Fruit fly (Drosophila melanogaster) whole organism, embryonic: ENCODE data around the gene CG42554.
A peak's percentile ranks its signal among the peaks of the same experiment; 100 is the strongest.

Experiments used
- Antp ChIP-seq: fragments of 200-800 bp; sonication (Bioruptor generic); optimal IDR thresholded peaks from 3 replicates; lab custom pipeline; 2016; ENCODE audit warnings: missing biosample characterization, missing genetic modification characterization
- Atf-2 ChIP-seq: fragments of 200-800 bp; sonication (Bioruptor generic); optimal IDR thresholded peaks from 2 replicates; lab custom pipeline; 2016; ENCODE audit warnings: missing biosample characterization, missing genetic modification characterization
- Atf6 ChIP-seq: fragments of 200-800 bp; sonication (Bioruptor generic); IDR thresholded peaks from 2 replicates; pipeline ENCODE4 v1.3.6; 2022; ENCODE audit warnings: missing biosample characterization, missing genetic modification characterization
- CG10462 ChIP-seq: fragments of 200-800 bp; sonication (Bioruptor generic); optimal IDR thresholded peaks from 2 replicates; lab custom pipeline; 2016; ENCODE audit warnings: missing biosample characterization, missing genetic modification characterization
- CG10654 ChIP-seq: fragments of 200-800 bp; sonication (Bioruptor generic); optimal IDR thresholded peaks from 2 replicates; lab custom pipeline; 2016; ENCODE audit warnings: missing biosample characterization, missing genetic modification characterization
- CG12071 ChIP-seq: fragments of 200-800 bp; sonication (Bioruptor generic); optimal IDR thresholded peaks from 3 replicates; lab custom pipeline; 2018; ENCODE audit warnings: missing biosample characterization, mild to moderate bottlenecking, missing genetic modification characterization
- CG12155 ChIP-seq: fragments of 200-800 bp; sonication (Bioruptor generic); optimal IDR thresholded peaks from 3 replicates; lab custom pipeline; 2016; ENCODE audit warnings: missing biosample characterization, missing genetic modification characterization
- CG1233 ChIP-seq: fragments of 200-800 bp; sonication (Bioruptor generic); optimal IDR thresholded peaks from 4 replicates; lab custom pipeline; 2018; ENCODE audit warnings: missing biosample characterization, mild to moderate bottlenecking, missing genetic modification characterization
- CG15011 ChIP-seq: fragments of 200-800 bp; sonication (Bioruptor generic); optimal IDR thresholded peaks from 3 replicates; lab custom pipeline; 2018; ENCODE audit warnings: missing biosample characterization, mild to moderate bottlenecking, missing genetic modification characterization
- CG15514 ChIP-seq: fragments of 200-800 bp; sonication (Bioruptor generic); optimal IDR thresholded peaks from 3 replicates; lab custom pipeline; 2017; ENCODE audit warnings: missing biosample characterization, missing genetic modification characterization, mild to moderate bottlenecking, moderate library complexity, missing genetic modification reagents
- CG15601 ChIP-seq: fragments of 200-800 bp; sonication (Bioruptor generic); optimal IDR thresholded peaks from 3 replicates; lab custom pipeline; 2019; ENCODE audit warnings: missing biosample characterization, mild to moderate bottlenecking, missing genetic modification characterization, moderate library complexity
- CG17186 ChIP-seq: fragments of 200-800 bp; sonication (Bioruptor generic); optimal IDR thresholded peaks from 3 replicates; lab custom pipeline; 2017; ENCODE audit warnings: missing biosample characterization, missing genetic modification reagents, missing genetic modification characterization
- CG17361 ChIP-seq: fragments of 200-800 bp; sonication (Bioruptor generic); IDR thresholded peaks from 3 replicates; pipeline ENCODE4 v1.3.6; 2022; ENCODE audit warnings: missing biosample characterization, missing genetic modification characterization
- CG17385 ChIP-seq: fragments of 200-800 bp; sonication (Bioruptor generic); optimal IDR thresholded peaks from 3 replicates; lab custom pipeline; 2018; ENCODE audit warnings: missing biosample characterization, mild to moderate bottlenecking, missing genetic modification characterization
- CG17802 ChIP-seq: fragments of 200-800 bp; sonication (Bioruptor generic); optimal IDR thresholded peaks from 2 replicates; lab custom pipeline; 2018; ENCODE audit warnings: missing biosample characterization, mild to moderate bottlenecking, missing genetic modification characterization, moderate library complexity
- CG18599 ChIP-seq: fragments of 200-800 bp; sonication (Bioruptor generic); optimal IDR thresholded peaks from 3 replicates; lab custom pipeline; 2017; ENCODE audit warnings: missing biosample characterization, missing genetic modification characterization, mild to moderate bottlenecking, moderate library complexity, missing genetic modification reagents
- CG32532 ChIP-seq: fragments of 200-800 bp; sonication (Bioruptor generic); IDR thresholded peaks from 2 replicates; pipeline ENCODE4 v1.3.6; 2022; ENCODE audit warnings: missing biosample characterization, missing genetic modification characterization
- CG4360 ChIP-seq: fragments of 200-800 bp; sonication (Bioruptor generic); IDR thresholded peaks from 2 replicates; pipeline ENCODE4 v1.3.6; 2022; ENCODE audit warnings: missing biosample characterization, missing genetic modification characterization
- CG7556 ChIP-seq: fragments of 200-800 bp; sonication (Bioruptor generic); optimal IDR thresholded peaks from 2 replicates; lab custom pipeline; 2017; ENCODE audit warnings: missing biosample characterization, mild to moderate bottlenecking, missing genetic modification characterization
- CG8944 ChIP-seq: fragments of 200-800 bp; sonication (Bioruptor generic); optimal IDR thresholded peaks from 3 replicates; lab custom pipeline; 2016; ENCODE audit warnings: missing biosample characterization, missing genetic modification characterization
- CG9215 ChIP-seq: fragments of 200-800 bp; sonication (Bioruptor generic); IDR thresholded peaks from 2 replicates; pipeline ENCODE4 v1.3.6; 2022; ENCODE audit warnings: missing biosample characterization, missing genetic modification characterization
- CHES-1-like ChIP-seq: fragments of 200-800 bp; sonication (Bioruptor generic); optimal IDR thresholded peaks from 2 replicates; lab custom pipeline; 2016; ENCODE audit warnings: missing biosample characterization, missing genetic modification characterization
- Dbx ChIP-seq: fragments of 200-800 bp; sonication (Bioruptor generic); IDR thresholded peaks from 3 replicates; pipeline ENCODE4 v1.3.6; 2022; ENCODE audit warnings: missing biosample characterization, missing genetic modification characterization
- Dip3 ChIP-seq: fragments of 200-800 bp; sonication (Bioruptor generic); optimal IDR thresholded peaks from 3 replicates; lab custom pipeline; 2016; ENCODE audit warnings: missing biosample characterization, missing genetic modification characterization
- E2f2 ChIP-seq: fragments of 200-800 bp; sonication (Bioruptor generic); IDR thresholded peaks from 2 replicates; pipeline ENCODE4 v1.3.6; 2022; ENCODE audit warnings: missing biosample characterization, missing genetic modification characterization
- Ets65A ChIP-seq: fragments of 200-800 bp; sonication (Bioruptor generic); peaks from one replicate; lab custom pipeline; 2016; ENCODE audit warnings: missing biosample characterization, missing genetic modification characterization
- Hr3 ChIP-seq: fragments of 200-800 bp; sonication (Bioruptor generic); optimal IDR thresholded peaks from 3 replicates; lab custom pipeline; 2016; ENCODE audit warnings: missing biosample characterization, missing genetic modification characterization
- MBD-R2 ChIP-seq: fragments of 200-800 bp; sonication (Bioruptor generic); IDR thresholded peaks from 2 replicates; pipeline ENCODE4 v1.3.6; 2022; ENCODE audit warnings: missing biosample characterization, missing genetic modification characterization
- Sry-δ ChIP-seq: fragments of 200-800 bp; sonication (Bioruptor generic); optimal IDR thresholded peaks from 2 replicates; lab custom pipeline; 2016; ENCODE audit warnings: missing biosample characterization, missing genetic modification characterization
- YL-1 ChIP-seq: fragments of 200-800 bp; sonication (Bioruptor generic); optimal IDR thresholded peaks from 3 replicates; lab custom pipeline; 2017; ENCODE audit warnings: missing biosample characterization, mild to moderate bottlenecking, missing genetic modification characterization
- ase ChIP-seq: fragments of 200-800 bp; sonication (Bioruptor generic); IDR thresholded peaks from 3 replicates; pipeline ENCODE4 v1.3.6; 2022; ENCODE audit warnings: missing biosample characterization, missing genetic modification characterization
- chif ChIP-seq, 2 experiments: fragments of 200-800 bp; sonication (Bioruptor generic); optimal IDR thresholded peaks; 3 replicates each; lab custom pipeline; 2016; ENCODE audit warnings: missing biosample characterization in 2 of 2, missing genetic modification characterization in 2 of 2
- chinmo ChIP-seq: fragments of 200-800 bp; sonication (Bioruptor generic); IDR thresholded peaks from 4 replicates; pipeline ENCODE4 v1.3.6; 2022; ENCODE audit warnings: missing biosample characterization, missing genetic modification characterization; ENCODE audit not compliant: partially characterized antibody
- croc ChIP-seq: fragments of 200-800 bp; sonication (Bioruptor generic); conservative IDR thresholded peaks from 3 replicates; pipeline ENCODE4 v1.3.6; 2022; ENCODE audit warnings: missing biosample characterization, missing genetic modification characterization
- crp ChIP-seq, 2 experiments: fragments of 200-800 bp; sonication (Bioruptor generic); optimal IDR thresholded peaks; 2 replicates in 1 of 2; 3 replicates in 1 of 2; lab custom pipeline; 2017; ENCODE audit warnings: missing biosample characterization in 2 of 2, missing genetic modification characterization in 2 of 2, mild to moderate bottlenecking in 1 of 2, moderate library complexity in 1 of 2
- da ChIP-seq: fragments of 200-800 bp; sonication (Bioruptor generic); optimal IDR thresholded peaks from 2 replicates; lab custom pipeline; 2016; ENCODE audit warnings: missing biosample characterization, missing genetic modification characterization
- fd64A ChIP-seq: fragments of 200-800 bp; sonication (Bioruptor generic); optimal IDR thresholded peaks from 3 replicates; lab custom pipeline; 2018; ENCODE audit warnings: missing biosample characterization, mild to moderate bottlenecking, missing genetic modification characterization
- gt ChIP-seq: fragments of 200-800 bp; sonication (Bioruptor generic); IDR thresholded peaks from 2 replicates; pipeline ENCODE4 v1.3.6; 2022; ENCODE audit warnings: missing biosample characterization, missing genetic modification characterization
- jing ChIP-seq: fragments of 200-800 bp; sonication (Bioruptor generic); optimal IDR thresholded peaks from 2 replicates; lab custom pipeline; 2018; ENCODE audit warnings: missing biosample characterization, mild to moderate bottlenecking, missing genetic modification characterization
- nerfin-2 ChIP-seq: fragments of 200-800 bp; sonication (Bioruptor generic); IDR thresholded peaks from 2 replicates; pipeline ENCODE4 v1.3.6; 2022; ENCODE audit warnings: missing biosample characterization, missing genetic modification characterization; ENCODE audit not compliant: partially characterized antibody
- otp ChIP-seq: fragments of 200-800 bp; sonication (Bioruptor generic); IDR thresholded peaks from 3 replicates; pipeline ENCODE4, ENCODE4 v1.3.6; 2022; ENCODE audit warnings: missing biosample characterization, missing genetic modification characterization
- peb ChIP-seq: fragments of 200-800 bp; sonication (Bioruptor generic); IDR thresholded peaks from 2 replicates; pipeline ENCODE4 v1.3.6; 2022; ENCODE audit warnings: missing biosample characterization, missing genetic modification characterization
- salm ChIP-seq: fragments of 200-800 bp; sonication (Bioruptor generic); optimal IDR thresholded peaks from 2 replicates; lab custom pipeline; 2018; ENCODE audit warnings: missing biosample characterization, mild to moderate bottlenecking, missing genetic modification characterization
- sima ChIP-seq: fragments of 200-800 bp; sonication (Bioruptor generic); optimal IDR thresholded peaks from 2 replicates; lab custom pipeline; 2016; ENCODE audit warnings: missing biosample characterization, missing genetic modification characterization
- sqz ChIP-seq: fragments of 200-800 bp; sonication (Bioruptor generic); optimal IDR thresholded peaks from 3 replicates; lab custom pipeline; 2018; ENCODE audit warnings: missing biosample characterization, mild to moderate bottlenecking, missing genetic modification characterization
- ssp ChIP-seq: fragments of 200-800 bp; sonication (Bioruptor generic); IDR thresholded peaks from 2 replicates; pipeline ENCODE4 v1.3.6; 2022; ENCODE audit warnings: missing biosample characterization, missing genetic modification characterization
- stwl ChIP-seq: fragments of 200-800 bp; sonication (Bioruptor generic); optimal IDR thresholded peaks from 3 replicates; lab custom pipeline; 2018; ENCODE audit warnings: missing biosample characterization, mild to moderate bottlenecking, missing genetic modification characterization, moderate library complexity
- unpg ChIP-seq: fragments of 200-800 bp; sonication (Bioruptor generic); optimal IDR thresholded peaks from 3 replicates; lab custom pipeline; 2018; ENCODE audit warnings: missing biosample characterization, mild to moderate bottlenecking, missing genetic modification characterization, moderate library complexity
- usp ChIP-seq: fragments of >200 bp; optimal IDR thresholded peaks from 2 replicates; lab custom pipeline; 2017; ENCODE audit warnings: missing biosample characterization, missing genetic modification characterization
- z ChIP-seq: fragments of 200-800 bp; sonication (Bioruptor generic); IDR thresholded peaks from 3 replicates; pipeline ENCODE4 v1.3.6; 2022; ENCODE audit warnings: missing biosample characterization, missing genetic modification characterization

The CG42554 gene

dm6 chr3L:819297-819886, 16.1 kb upstream of the CG42554 start (continued):
- peak; percentile 49 for TF ChIP-seq Sry-δ (GFP tag; lab: Kevin White, UChicago)
- no peak for TF ChIP-seq stwl
- TF ChIP-seq gt, result peak; percentile 78
- peak; percentile 95 for TF ChIP-seq ase (GFP tag; lab: Robert Waterston, UW)
- peak; percentile 83 for TF ChIP-seq CG17385 (GFP tag; lab: Kevin White, UChicago)
- peak; percentile 93 for TF ChIP-seq Antp (GFP tag; lab: Kevin White, UChicago)
- peak; percentile 92 for TF ChIP-seq CG12071
- peak; percentile 86 for TF ChIP-seq CG8944
- TF ChIP-seq jing (GFP tag; lab: Kevin White, UChicago), result peak; percentile 83
- peak; percentile 85 for TF ChIP-seq chif (GFP tag; optimal IDR thresholded peaks at IDR 0.05; lab: Kevin White, UChicago)
- TF ChIP-seq usp (GFP tag; lab: Kevin White, UChicago), result no peak
- TF ChIP-seq da (GFP tag; lab: Kevin White, UChicago), result peak; percentile 69
- peak; percentile 57 for TF ChIP-seq CG17802
- peak; percentile 73 for TF ChIP-seq CG17361 (GFP tag; lab: Robert Waterston, UW)
- TF ChIP-seq chinmo, result peak; percentile 51; the same call in 1 of the 4 replicates
- peak in 1 of 2 experiments; percentile 35 for TF ChIP-seq crp (GFP tag; optimal IDR thresholded peaks at IDR 0.05; lab: Kevin White, UChicago)
- TF ChIP-seq YL-1 (GFP tag; lab: Kevin White, UChicago), result no peak
- peak; percentile 54 for TF ChIP-seq sima (GFP tag; lab: Kevin White, UChicago)
- peak; percentile 76 for TF ChIP-seq CG7556
- TF ChIP-seq Hr3, result peak; percentile 78
- TF ChIP-seq CG15514 (GFP tag; lab: Kevin White, UChicago), result peak; percentile 67
- TF ChIP-seq z (GFP tag; lab: Robert Waterston, UW), result peak; percentile 69; the same call in 2 of the 3 replicates
- TF ChIP-seq Atf6 (GFP tag; lab: Robert Waterston, UW), result peak; percentile 93
- peak; percentile 8 for TF ChIP-seq CG17186 (GFP tag; lab: Kevin White, UChicago)
- peak; percentile 96 for TF ChIP-seq otp
- TF ChIP-seq fd64A (GFP tag; lab: Kevin White, UChicago), result peak; percentile 75
- TF ChIP-seq CG1233, result peak; percentile 79
- TF ChIP-seq CHES-1-like (GFP tag; lab: Kevin White, UChicago), result peak; percentile 83
- peak; percentile 81 for TF ChIP-seq Dip3 (GFP tag; lab: Kevin White, UChicago)
- peak; percentile 73 for TF ChIP-seq E2f2 (GFP tag; lab: Robert Waterston, UW)
- TF ChIP-seq sqz, result peak; percentile 98
- TF ChIP-seq CG10654 (GFP tag; lab: Kevin White, UChicago), result peak; percentile 84
- peak; percentile 83 for TF ChIP-seq CG15601 (tag; lab: Kevin White, UChicago)
- peak; percentile 82 for TF ChIP-seq ssp
- TF ChIP-seq CG12155, result peak; percentile 82
- peak; percentile 82 for TF ChIP-seq Dbx (GFP tag; lab: Robert Waterston, UW)
- TF ChIP-seq Atf-2 (GFP tag; lab: Kevin White, UChicago), result peak; percentile 85
- TF ChIP-seq peb (GFP tag; lab: Robert Waterston, UW), result peak; percentile 80
- peak; percentile 75 for TF ChIP-seq CG10462
- peak; percentile 89 for TF ChIP-seq unpg (GFP tag; lab: Kevin White, UChicago)
- TF ChIP-seq CG18599 (GFP tag; lab: Kevin White, UChicago), result peak; percentile 90
- peak; percentile 67 for TF ChIP-seq salm (tag; lab: Kevin White, UChicago)
- peak; percentile 95 for TF ChIP-seq CG32532 (GFP tag; lab: Robert Waterston, UW)
- peak; percentile 63 for TF ChIP-seq CG15011 (GFP tag; lab: Kevin White, UChicago)
- TF ChIP-seq MBD-R2 (GFP tag; lab: Robert Waterston, UW), result peak; percentile 71
- TF ChIP-seq CG4360 (GFP tag; lab: Robert Waterston, UW), result peak; percentile 39; the same call in 1 of the 2 replicates
- TF ChIP-seq Ets65A (GFP tag; lab: Kevin White, UChicago), result peak; percentile 97
- TF ChIP-seq croc, result peak; percentile 73; the same call in 2 of the 3 replicates
- TF ChIP-seq nerfin-2 (GFP tag; lab: Robert Waterston, UW), result no peak
- peak; percentile 80 for TF ChIP-seq CG9215 (GFP tag; lab: Robert Waterston, UW)
